Worm (Caenorhabditis elegans): ENCODE data around the gene msi-1.

The msi-1 gene

DNA sequence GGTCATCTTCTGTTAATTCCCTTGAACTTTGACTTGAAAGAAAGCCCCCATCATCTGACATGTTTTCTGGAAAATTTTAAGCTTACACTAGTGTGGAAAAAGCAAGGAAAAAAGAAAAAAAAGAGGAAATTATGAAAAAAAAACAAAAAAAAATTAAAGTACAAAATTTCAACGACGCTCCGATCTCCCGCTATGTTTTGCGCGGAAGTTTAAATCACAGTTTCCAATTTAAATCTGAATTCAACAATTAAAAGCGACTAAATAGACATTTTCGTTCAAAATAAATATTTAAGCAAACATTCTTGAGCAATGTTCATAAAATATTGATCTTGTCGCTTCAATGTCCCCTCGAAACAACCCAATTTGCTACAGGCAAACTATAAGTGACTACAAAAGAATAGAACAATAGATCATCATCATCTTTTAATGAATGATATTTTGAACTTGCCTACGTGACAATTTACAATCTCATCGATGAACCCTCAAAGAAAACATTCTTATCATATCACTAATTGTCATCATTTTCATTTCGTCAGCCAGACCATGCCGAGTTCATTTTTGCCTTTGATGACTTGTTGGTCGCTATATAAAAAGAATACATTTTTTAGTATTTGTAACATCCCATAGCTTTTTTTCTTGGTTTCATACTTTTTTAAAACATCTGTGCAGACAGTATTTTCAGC, 54.4 kb downstream of the msi-1 start, which contains the start of the genes metl-6 and nit-1:
Gene metl-6, minus strand, starts transcription at position 66 of the 683 bp plus-strand sequence.
Gene nit-1, plus strand, starts transcription at position 562 of the 683 bp plus-strand sequence.
- TF ChIP-seq ceh-9 (tag; optimal IDR thresholded peaks at IDR 0.05) (no peak), jun-1 (tag; optimal IDR thresholded peaks at IDR 0.05) (no peak), nfya-1 (tag; optimal IDR thresholded peaks at IDR 0.05; ENCODE audit: insufficient read depth) (peak; percentile 7), nhr-76 (tag; optimal IDR thresholded peaks at IDR 0.05) (no peak), nhr-43 (tag; optimal IDR thresholded peaks at IDR 0.05; ENCODE audit: poor library complexity, severe bottlenecking) (peak; percentile 51), fos-1 (tag; optimal IDR thresholded peaks at IDR 0.05) (no peak), nhr-11 (tag; optimal IDR thresholded peaks at IDR 0.05) (no peak), skn-1 (tag; optimal IDR thresholded peaks at IDR 0.05) (peak; percentile 6), unc-62 (GFP tag; optimal IDR thresholded peaks at IDR 0.05) (no peak), nhr-25 (tag; optimal IDR thresholded peaks at IDR 0.05) (peak; percentile 13), ama-1 (optimal IDR thresholded peaks at IDR 0.05) (no peak), mdl-1 (tag; optimal IDR thresholded peaks at IDR 0.05) (no peak), R02D3.7 (tag; optimal IDR thresholded peaks at IDR 0.05) (no peak), fkh-10 (GFP tag; optimal IDR thresholded peaks at IDR 0.05) (no peak), pha-4 (tag; optimal IDR thresholded peaks at IDR 0.05) (peak; percentile 26), hmg-11 (tag; optimal IDR thresholded peaks at IDR 0.05) (no peak), lin-15B (tag; optimal IDR thresholded peaks at IDR 0.05) (peak; percentile 11), pqm-1 (tag; optimal IDR thresholded peaks at IDR 0.05) (peak; percentile 40), egl-5 (tag; optimal IDR thresholded peaks at IDR 0.05) (no peak), elt-2 (tag; optimal IDR thresholded peaks at IDR 0.05) (peak; percentile 17)

DNA sequence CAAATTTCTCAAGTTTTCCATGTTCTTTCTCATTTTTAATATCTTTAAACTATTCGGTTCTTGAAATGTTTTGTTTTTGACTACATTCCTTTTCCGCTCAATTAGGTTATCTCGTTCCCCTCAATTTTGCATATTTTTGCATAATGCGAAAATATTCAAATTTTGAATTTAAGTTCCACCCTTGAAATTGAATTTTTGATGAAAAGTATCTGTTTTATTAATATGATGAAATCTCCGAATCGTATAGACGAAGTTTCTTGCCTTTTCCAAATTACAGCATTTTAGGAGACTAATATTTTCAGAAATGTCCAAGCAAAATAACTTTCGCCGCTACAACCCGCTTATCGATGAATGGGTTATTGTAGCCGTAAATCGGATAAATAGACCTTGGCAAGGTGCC, 57.6 kb downstream of the msi-1 start, which contains the start of gene ZK1058.3:
Gene ZK1058.3, plus strand, starts transcription at position 301 of the 400 bp plus-strand sequence.
- TF ChIP-seq mml-1 (tag; optimal IDR thresholded peaks at IDR 0.05) (no peak), nhr-237 (tag; optimal IDR thresholded peaks at IDR 0.05) (no peak), nhr-76 (tag; optimal IDR thresholded peaks at IDR 0.05) (no peak), nhr-11 (tag; optimal IDR thresholded peaks at IDR 0.05) (no peak)

DNA sequence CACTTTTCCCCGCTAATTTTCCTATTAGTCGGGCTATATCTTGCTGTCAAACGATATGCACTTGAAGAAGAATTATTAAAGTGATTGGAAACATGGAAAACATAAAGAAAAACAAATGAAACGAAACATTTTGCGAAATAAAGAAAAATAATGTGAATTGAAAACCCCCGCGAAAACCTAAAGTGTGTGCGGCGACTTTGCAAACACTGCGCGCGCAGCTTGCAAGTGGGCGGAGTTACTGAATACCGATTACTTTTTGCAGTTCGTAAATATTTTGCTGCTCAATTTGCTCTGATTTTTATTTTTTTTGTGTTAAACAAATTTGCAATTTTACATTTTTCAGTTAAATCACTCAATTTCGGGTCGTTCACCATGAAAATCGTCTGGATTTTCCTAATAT, 59.6 kb downstream of the msi-1 start, which contains the start of gene ccdc-47:
Gene ccdc-47, plus strand, starts transcription at position 344 of the 400 bp plus-strand sequence.
- TF ChIP-seq nhr-43 (tag; optimal IDR thresholded peaks at IDR 0.05; ENCODE audit: poor library complexity, severe bottlenecking) (peak; percentile 50), hmg-11 (tag; optimal IDR thresholded peaks at IDR 0.05) (peak; percentile 83), ama-1 (optimal IDR thresholded peaks at IDR 0.05) (no peak), nhr-76 (tag; optimal IDR thresholded peaks at IDR 0.05) (no peak), lin-15B (tag; optimal IDR thresholded peaks at IDR 0.05) (peak; percentile 30), elt-3 (tag; optimal IDR thresholded peaks at IDR 0.05) (no peak), nhr-12 (tag; optimal IDR thresholded peaks at IDR 0.05) (no peak), ztf-4 (tag; optimal IDR thresholded peaks at IDR 0.05) (no peak), nhr-28 (tag; optimal IDR thresholded peaks at IDR 0.05) (no peak), ceh-28 (tag; optimal IDR thresholded peaks at IDR 0.05) (no peak), sea-2 (GFP tag; optimal IDR thresholded peaks at IDR 0.05) (no peak), elt-1 (tag; optimal IDR thresholded peaks at IDR 0.05) (no peak), unc-62 (GFP tag; optimal IDR thresholded peaks at IDR 0.05) (no peak), egl-5 (tag; optimal IDR thresholded peaks at IDR 0.05) (no peak), pqm-1 (tag; optimal IDR thresholded peaks at IDR 0.05) (no peak), fkh-2 (tag; optimal IDR thresholded peaks at IDR 0.05) (no peak), mdl-1 (tag; optimal IDR thresholded peaks at IDR 0.05) (no peak), snpc-4 (tag; optimal IDR thresholded peaks at IDR 0.05) (peak; percentile 64), nfya-1 (tag; optimal IDR thresholded peaks at IDR 0.05; ENCODE audit: insufficient read depth) (peak; percentile 74), ceh-82 (tag; optimal IDR thresholded peaks at IDR 0.05) (no peak), R02D3.7 (tag; optimal IDR thresholded peaks at IDR 0.05) (peak; percentile 13), nhr-11 (tag; optimal IDR thresholded peaks at IDR 0.05) (no peak), ZK546.5 (tag; optimal IDR thresholded peaks at IDR 0.05) (no peak), zag-1 (tag; optimal IDR thresholded peaks at IDR 0.05) (no peak), nhr-23 (tag; optimal IDR thresholded peaks at IDR 0.05) (peak; percentile 28), fos-1 (tag; optimal IDR thresholded peaks at IDR 0.05) (no peak), unc-39 (tag; optimal IDR thresholded peaks at IDR 0.05) (no peak), ceh-16 (tag; optimal IDR thresholded peaks at IDR 0.05) (no peak), jun-1 (tag; optimal IDR thresholded peaks at IDR 0.05) (no peak), skn-1 (tag; optimal IDR thresholded peaks at IDR 0.05) (peak; percentile 26), fkh-10 (GFP tag; optimal IDR thresholded peaks at IDR 0.05) (no peak), nhr-25 (tag; optimal IDR thresholded peaks at IDR 0.05) (peak; percentile 22), aly-2 (tag; optimal IDR thresholded peaks at IDR 0.05) (no peak), egl-27 (tag; optimal IDR thresholded peaks at IDR 0.05) (no peak), daf-12 (tag; optimal IDR thresholded peaks at IDR 0.05) (no peak), pha-4 (tag; optimal IDR thresholded peaks at IDR 0.05) (peak; percentile 86), mml-1 (tag; optimal IDR thresholded peaks at IDR 0.05) (no peak), ceh-9 (tag; optimal IDR thresholded peaks at IDR 0.05) (no peak), lin-39 (tag; optimal IDR thresholded peaks at IDR 0.05) (peak; percentile 61), nhr-77 (tag; optimal IDR thresholded peaks at IDR 0.05) (no peak), lsy-12 (tag; optimal IDR thresholded peaks at IDR 0.05) (no peak), ztf-11 (tag; optimal IDR thresholded peaks at IDR 0.05) (no peak), nhr-237 (tag; optimal IDR thresholded peaks at IDR 0.05) (no peak), eor-1 (tag; optimal IDR thresholded peaks at IDR 0.05) (no peak)

All from whole organism, L3 larva.